Worm (Caenorhabditis elegans) whole organism, L3 larva: ENCODE results near the gene mrps-31.

Experiments
- ama-1 ChIP-seq: fragments of 150-350 bp; optimal IDR thresholded peaks from 2 replicates; lab custom pipeline; 2018
- ceh-82 ChIP-seq: fragments of 150-350 bp; optimal IDR thresholded peaks from 2 replicates; lab custom pipeline; 2014; ENCODE audit warnings: missing biosample characterization, missing genetic modification characterization
- elt-1 ChIP-seq: fragments of 150-350 bp; optimal IDR thresholded peaks from 2 replicates; lab custom pipeline; 2014; ENCODE audit warnings: missing biosample characterization, missing genetic modification characterization
- elt-2 ChIP-seq: sonication (generic microtip); optimal IDR thresholded peaks from 2 replicates; lab custom pipeline; 2016; ENCODE audit warnings: missing genetic modification reagents, mild to moderate bottlenecking, missing genetic modification characterization, missing compliant biosample characterization
- lin-39 ChIP-seq: fragments of 150-350 bp; optimal IDR thresholded peaks from 2 replicates; lab custom pipeline; 2018; ENCODE audit warnings: missing biosample characterization, missing genetic modification reagents, missing genetic modification characterization
- nhr-12 ChIP-seq: fragments of 150-350 bp; optimal IDR thresholded peaks from 2 replicates; lab custom pipeline; 2014; ENCODE audit warnings: missing biosample characterization, missing genetic modification characterization
- nhr-25 ChIP-seq: sonication (generic microtip); optimal IDR thresholded peaks from 2 replicates; lab custom pipeline; 2017; ENCODE audit warnings: missing biosample characterization, missing genetic modification characterization
- nhr-28 ChIP-seq: fragments of 150-350 bp; optimal IDR thresholded peaks from 2 replicates; lab custom pipeline; 2014; ENCODE audit warnings: missing biosample characterization, missing genetic modification characterization
- nhr-67 ChIP-seq: fragments of 150-350 bp; optimal IDR thresholded peaks from 2 replicates; lab custom pipeline; 2014; ENCODE audit warnings: missing biosample characterization, missing genetic modification characterization
- pqm-1 ChIP-seq: fragments of 150-350 bp; optimal IDR thresholded peaks from 2 replicates; lab custom pipeline; 2017; ENCODE audit warnings: missing biosample characterization, missing genetic modification characterization, inconsistent platforms
- unc-39 ChIP-seq: sonication (generic microtip); optimal IDR thresholded peaks from 4 replicates; lab custom pipeline; 2017; ENCODE audit warnings: missing biosample characterization, missing genetic modification characterization
- ztf-11 ChIP-seq: fragments of 150-350 bp; optimal IDR thresholded peaks from 2 replicates; lab custom pipeline; 2014; ENCODE audit warnings: missing biosample characterization, missing genetic modification characterization
- ztf-4 ChIP-seq: fragments of 150-350 bp; optimal IDR thresholded peaks from 2 replicates; lab custom pipeline; 2014; ENCODE audit warnings: missing biosample characterization, missing genetic modification characterization

DNA sequence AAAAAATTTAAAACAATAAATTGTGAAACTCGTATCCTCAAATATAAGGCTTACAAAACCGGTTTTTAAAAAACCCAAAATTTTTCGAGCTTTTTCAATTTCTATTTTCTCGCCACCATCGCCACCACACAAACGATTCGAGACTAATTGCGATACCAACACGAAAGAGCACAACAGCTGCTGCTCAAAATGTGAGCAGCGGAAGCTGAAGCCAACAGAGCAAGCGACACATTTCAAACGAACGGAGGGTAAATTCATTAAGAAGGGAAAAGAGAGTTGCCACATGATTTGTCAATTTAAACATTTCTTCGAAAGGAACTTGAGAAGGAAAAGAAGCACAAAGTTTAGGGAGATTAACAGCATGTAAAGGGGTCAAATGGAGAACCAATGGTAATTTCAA is 48.9 kb upstream of the mrps-31 start:
- TF ChIP-seq elt-1 (no peak), ztf-4 (no peak), nhr-28 (tag; lab: Kevin White, UChicago) (no peak), unc-39 (tag; lab: Kevin White, UChicago) (no peak), nhr-12 (tag; lab: Kevin White, UChicago) (no peak), ceh-82 (tag; lab: Kevin White, UChicago) (no peak), ama-1 (lab: Kevin White, UChicago) (no peak), elt-2 (tag; lab: Kevin White, UChicago) (no peak), ztf-11 (tag; lab: Kevin White, UChicago) (no peak), nhr-67 (no peak), lin-39 (tag; lab: Kevin White, UChicago) (peak; percentile 36), pqm-1 (tag; lab: Kevin White, UChicago) (no peak), nhr-25 (tag; lab: Kevin White, UChicago) (no peak)
